Fruit fly (Drosophila melanogaster): ENCODE data around the gene CG13484.
A peak's percentile ranks its signal among the peaks of the same experiment; 100 is the strongest.

The CG13484 gene

dm6 chr3L:14003297-14004040 is 49.4 kb downstream of the CG13484 start:
- TF ChIP-seq insv (optimal IDR thresholded peaks at IDR 0.05) (no peak), psq (optimal IDR thresholded peaks at IDR 0.05) (peak; percentile 59), Sin3A (optimal IDR thresholded peaks at IDR 0.05) (no peak), ttk (optimal IDR thresholded peaks at IDR 0.05) (no peak), Myc (optimal IDR thresholded peaks at IDR 0.05) (no peak), h (optimal IDR thresholded peaks at IDR 0.05) (no peak)

DNA sequence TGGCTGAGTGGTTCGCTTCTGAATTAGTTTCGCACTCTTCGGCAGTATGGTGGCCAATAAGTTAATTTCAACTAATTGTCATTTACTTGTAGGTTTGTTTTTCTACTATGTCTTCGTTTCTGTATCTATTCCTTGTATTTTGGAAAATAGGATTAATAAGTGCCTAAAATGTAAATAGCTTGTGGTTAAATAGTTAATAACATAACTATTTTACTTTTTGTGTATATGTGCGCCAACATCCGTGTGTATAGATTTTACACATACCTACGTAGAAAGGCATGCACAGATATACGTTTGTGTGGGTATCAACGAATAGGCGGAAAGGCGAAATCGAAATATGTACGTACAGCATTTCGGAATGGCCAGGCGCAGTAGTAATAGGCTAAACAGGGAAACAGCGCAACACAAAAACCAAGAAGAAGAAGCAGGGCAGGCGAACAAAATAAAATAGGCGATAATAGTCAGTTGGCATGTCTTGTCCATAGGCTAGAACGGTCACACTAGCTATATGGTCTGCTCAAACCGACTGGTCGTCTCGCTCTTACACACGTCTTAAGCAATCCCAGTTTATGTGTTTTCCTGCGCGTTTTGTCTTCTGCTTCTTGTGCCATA is 50.2 kb downstream of the CG13484 start:
- TF ChIP-seq psq (optimal IDR thresholded peaks at IDR 0.05) (peak; percentile 98), Sin3A (optimal IDR thresholded peaks at IDR 0.05) (no peak)
